Fruit fly (Drosophila melanogaster) whole organism, adult: Measurements from ENCODE around the gene CG43901.
"Not testable (repeated sequence)": the region's sequence is repeated elsewhere in the genome, so short reads cannot be mapped to it uniquely, and the experiment has no call there.

ENCODE experiments used
- CG11617 ChIP-seq: fragments of 200-800 bp; sonication (Bioruptor generic); optimal IDR thresholded peaks from 2 replicates; lab custom pipeline; 2017; ENCODE audit warnings: mild to moderate bottlenecking, missing biosample characterization, missing genetic modification reagents, missing genetic modification characterization
- CG12768 ChIP-seq: fragments of 200-800 bp; sonication (Bioruptor generic); optimal IDR thresholded peaks from 2 replicates; lab custom pipeline; 2017; ENCODE audit warnings: missing biosample characterization, missing genetic modification characterization, mild to moderate bottlenecking, moderate library complexity, missing genetic modification reagents
- CG14711 ChIP-seq: fragments of 200-800 bp; sonication (Bioruptor generic); optimal IDR thresholded peaks from 2 replicates; lab custom pipeline; 2018; ENCODE audit warnings: missing biosample characterization, mild to moderate bottlenecking, missing genetic modification characterization, moderate library complexity
- CG1620 ChIP-seq: fragments of 200-800 bp; sonication (Bioruptor generic); optimal IDR thresholded peaks from 2 replicates; lab custom pipeline; 2016; ENCODE audit warnings: missing biosample characterization, missing genetic modification characterization
- CG33017 ChIP-seq: fragments of 200-800 bp; sonication (Bioruptor generic); optimal IDR thresholded peaks from 2 replicates; lab custom pipeline; 2018; ENCODE audit warnings: missing biosample characterization, mild to moderate bottlenecking, missing genetic modification characterization, moderate library complexity
- CG5204 ChIP-seq: fragments of 200-800 bp; sonication (Bioruptor generic); optimal IDR thresholded peaks from 2 replicates; lab custom pipeline; 2016; ENCODE audit warnings: missing biosample characterization, missing genetic modification characterization
- CG7045 ChIP-seq: fragments of 200-800 bp; sonication (Bioruptor generic); optimal IDR thresholded peaks from 2 replicates; lab custom pipeline; 2017; ENCODE audit warnings: missing biosample characterization, mild to moderate bottlenecking, missing genetic modification characterization
- CG7101 ChIP-seq: fragments of 200-800 bp; sonication (Bioruptor generic); optimal IDR thresholded peaks from 2 replicates; lab custom pipeline; 2018; ENCODE audit warnings: missing biosample characterization, mild to moderate bottlenecking, missing genetic modification characterization, moderate library complexity
- Clk ChIP-seq: fragments of 200-800 bp; sonication (Bioruptor generic); optimal IDR thresholded peaks from 2 replicates; lab custom pipeline; 2017; ENCODE audit warnings: missing biosample characterization, missing genetic modification characterization
- Crg-1 ChIP-seq: fragments of 200-800 bp; sonication (Bioruptor generic); optimal IDR thresholded peaks from 2 replicates; lab custom pipeline; 2016; ENCODE audit warnings: missing biosample characterization, missing genetic modification characterization
- Hr96 ChIP-seq: fragments of 200-800 bp; sonication (Bioruptor generic); optimal IDR thresholded peaks from 2 replicates; lab custom pipeline; 2016; ENCODE audit warnings: missing biosample characterization, missing genetic modification characterization
- Mnt ChIP-seq: fragments of 200-800 bp; sonication (Bioruptor generic); optimal IDR thresholded peaks from 2 replicates; lab custom pipeline; 2016; ENCODE audit warnings: missing biosample characterization, mild to moderate bottlenecking, missing genetic modification characterization
- bab1 ChIP-seq: fragments of 200-800 bp; sonication (Bioruptor generic); optimal IDR thresholded peaks from 3 replicates; lab custom pipeline; 2019; ENCODE audit warnings: missing biosample characterization, mild to moderate bottlenecking, missing genetic modification characterization, moderate library complexity
- cic ChIP-seq: fragments of 200-800 bp; sonication (Bioruptor generic); optimal IDR thresholded peaks from 2 replicates; lab custom pipeline; 2017; ENCODE audit warnings: missing biosample characterization, mild to moderate bottlenecking, missing genetic modification characterization, moderate library complexity
- cnc ChIP-seq, 2 experiments: fragments of >200 bp; optimal IDR thresholded peaks; 2 replicates each; lab custom pipeline; 2017
- kay ChIP-seq: fragments of 200-800 bp; sonication (Bioruptor generic); peaks from one replicate; lab custom pipeline; 2016; ENCODE audit warnings: missing biosample characterization, missing genetic modification characterization, borderline replicate concordance
- ovo ChIP-seq: fragments of 200-800 bp; sonication (Bioruptor generic); optimal IDR thresholded peaks from 2 replicates; lab custom pipeline; 2016; ENCODE audit warnings: missing biosample characterization, missing genetic modification characterization
- pad ChIP-seq: fragments of 200-800 bp; sonication (Bioruptor generic); optimal IDR thresholded peaks from 3 replicates; lab custom pipeline; 2017; ENCODE audit warnings: missing biosample characterization, missing genetic modification characterization, mild to moderate bottlenecking, moderate library complexity, missing genetic modification reagents
- tj ChIP-seq: fragments of 200-800 bp; sonication (Bioruptor generic); optimal IDR thresholded peaks from 3 replicates; lab custom pipeline; 2017; ENCODE audit warnings: missing biosample characterization, mild to moderate bottlenecking, missing genetic modification characterization, moderate library complexity
- toe ChIP-seq: fragments of 200-800 bp; sonication (Bioruptor generic); optimal IDR thresholded peaks from 2 replicates; lab custom pipeline; 2016; ENCODE audit warnings: missing biosample characterization, missing genetic modification characterization

Gene CG43901

dm6 chrX:10950930-10951329 is 45.4 kb downstream of the CG43901 start, which contains the start of gene Rab9Fa:
TSS of gene Rab9Fa (minus strand) at chrX:10951030.
- TF ChIP-seq pad; cnc (optimal IDR thresholded peaks at IDR 0.05; lab: Kevin White, UChicago); CG33017: not testable (repeated sequence)

DNA sequence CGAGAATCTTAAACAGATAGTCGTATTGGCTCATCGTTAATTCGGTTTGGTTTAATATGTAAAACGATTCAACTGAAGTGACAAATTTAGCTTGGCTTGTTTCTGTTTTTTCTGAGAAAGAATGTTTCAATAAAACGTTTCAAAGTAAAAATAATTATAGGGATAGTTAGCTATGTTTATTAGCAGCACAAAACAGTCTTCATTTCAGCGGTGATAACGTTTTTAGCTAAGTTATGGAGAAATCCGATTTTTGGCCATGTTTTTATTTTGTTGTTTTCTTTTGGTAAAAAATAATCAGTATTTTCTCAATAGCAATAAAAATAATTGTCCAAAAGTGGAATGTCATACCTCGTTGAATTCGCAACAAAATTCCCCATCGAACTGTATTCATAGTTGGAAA is 46.8 kb downstream of the CG43901 start, which contains the start of gene Rab9Fb:
TSS of gene Rab9Fb (minus strand) at position 101 of the 400 bp plus-strand sequence.
- no peak for TF ChIP-seq kay
- TF ChIP-seq CG11617: no peak
- no peak for TF ChIP-seq CG7045
- no peak for TF ChIP-seq tj
- TF ChIP-seq cnc (optimal IDR thresholded peaks at IDR 0.05; lab: Kevin White, UChicago): no peak
- no peak for TF ChIP-seq Clk
- TF ChIP-seq CG14711 (tag; lab: Kevin White, UChicago): no peak
- TF ChIP-seq cic (GFP tag; lab: Kevin White, UChicago): no peak
- no peak for TF ChIP-seq CG1620 (GFP tag; lab: Kevin White, UChicago)
- TF ChIP-seq Hr96 (GFP tag; lab: Kevin White, UChicago): no peak
- no peak for TF ChIP-seq CG5204 (GFP tag; lab: Kevin White, UChicago)
- no peak for TF ChIP-seq bab1
- no peak for TF ChIP-seq Crg-1 (GFP tag; lab: Kevin White, UChicago)
- TF ChIP-seq CG33017: no peak
- TF ChIP-seq toe: no peak
- no peak for TF ChIP-seq ovo (GFP tag; lab: Kevin White, UChicago)
- no peak for TF ChIP-seq CG12768 (GFP tag; lab: Kevin White, UChicago)
- TF ChIP-seq CG7101 (tag; lab: Kevin White, UChicago): no peak
- TF ChIP-seq Mnt (GFP tag; lab: Kevin White, UChicago): no peak

dm6 chrX:10953240-10953639 is 47.7 kb downstream of the CG43901 start:
- TF ChIP-seq cic (GFP tag; lab: Kevin White, UChicago) (no peak), cnc (optimal IDR thresholded peaks at IDR 0.05; lab: Kevin White, UChicago) (no peak), tj (no peak), CG5204 (GFP tag; lab: Kevin White, UChicago) (no peak), Mnt (GFP tag; lab: Kevin White, UChicago) (no peak), toe (no peak), CG14711 (tag; lab: Kevin White, UChicago) (no peak), bab1 (no peak), CG12768 (GFP tag; lab: Kevin White, UChicago) (no peak), pad (no peak), ovo (GFP tag; lab: Kevin White, UChicago) (no peak), CG7101 (tag; lab: Kevin White, UChicago) (no peak), Crg-1 (GFP tag; lab: Kevin White, UChicago) (no peak), kay (no peak), CG7045 (no peak), Hr96 (GFP tag; lab: Kevin White, UChicago) (no peak), Clk (no peak)

DNA sequence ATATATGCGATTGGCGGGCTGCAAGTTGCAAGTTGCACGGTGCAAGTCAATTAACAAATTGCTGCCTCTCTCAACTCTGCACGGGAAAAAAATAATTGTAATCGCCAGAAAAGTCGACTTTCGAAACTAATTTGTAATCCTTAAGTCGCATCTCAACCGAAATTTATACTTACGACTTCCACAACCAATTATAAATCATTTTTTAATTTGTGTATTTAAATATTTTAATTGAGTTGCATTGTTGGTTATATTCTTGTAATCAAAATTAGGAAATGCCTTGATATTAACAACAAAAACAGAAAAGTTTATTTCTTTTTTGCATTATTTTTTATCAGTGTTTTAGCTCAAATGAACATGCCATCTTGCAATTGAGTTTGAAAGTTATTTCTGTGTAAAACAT is 54.3 kb downstream of the CG43901 start:
- no peak for TF ChIP-seq ovo (GFP tag; lab: Kevin White, UChicago)
- TF ChIP-seq CG11617: no peak

- TF ChIP-seq toe (no peak), kay (no peak), cnc (optimal IDR thresholded peaks at IDR 0.05; lab: Kevin White, UChicago) (no peak), ovo (GFP tag; lab: Kevin White, UChicago) (no peak), CG5204 (GFP tag; lab: Kevin White, UChicago) (no peak), bab1 (no peak), pad (no peak), cic (GFP tag; lab: Kevin White, UChicago) (no peak), CG7045 (no peak), CG12768 (GFP tag; lab: Kevin White, UChicago) (no peak)
These were observed 61.6 kb downstream of the CG43901 start, which contains the start of gene C901 for dm6 chrX:10966978-10967731. TSS of gene C901 (minus strand) at chrX:10967134.
